Worm (Caenorhabditis elegans) whole organism, L4 larva: ENCODE data around the gene acs-7.

ENCODE experiments used
- D1046.2 ChIP-seq: fragments of 200-800 bp; sonication (Bioruptor generic); IDR thresholded peaks from 2 replicates; pipeline ENCODE4 v1.3.6; 2022; ENCODE audit warnings: missing genetic modification characterization, missing compliant biosample characterization
- F37D6.2 ChIP-seq: sonication (generic microtip); optimal IDR thresholded peaks from 2 replicates; lab custom pipeline; 2016; ENCODE audit warnings: mild to moderate bottlenecking, missing genetic modification characterization, missing compliant biosample characterization
- F44E2.7 ChIP-seq: fragments of 200-800 bp; sonication (Bioruptor generic); IDR thresholded peaks from 2 replicates; pipeline ENCODE4 v2.1.2; 2022; ENCODE audit warnings: missing genetic modification characterization, missing compliant biosample characterization
- F49E8.2 ChIP-seq: sonication (generic microtip); optimal IDR thresholded peaks from 2 replicates; lab custom pipeline; 2016; ENCODE audit warnings: missing compliant biosample characterization, mild to moderate bottlenecking, missing genetic modification characterization, borderline replicate concordance
- R02D3.7 ChIP-seq: fragments of 150-350 bp; sonication (generic microtip); optimal IDR thresholded peaks from 3 replicates; lab custom pipeline; 2014; ENCODE audit warnings: missing biosample characterization, missing genetic modification characterization
- Y5F2A.4 ChIP-seq: fragments of 200-800 bp; sonication (Bioruptor generic); optimal IDR thresholded peaks from 2 replicates; lab custom pipeline; 2018; ENCODE audit warnings: mild to moderate bottlenecking, missing genetic modification characterization, missing compliant biosample characterization
- Y75B8A.6 ChIP-seq: fragments of 200-800 bp; sonication (Bioruptor generic); IDR thresholded peaks from 2 replicates; pipeline ENCODE4 v1.3.6; 2022; ENCODE audit warnings: missing genetic modification reagents, missing genetic modification characterization, missing compliant biosample characterization
- aha-1 ChIP-seq: fragments of 150-350 bp; peaks from one replicate; lab custom pipeline; 2014; ENCODE audit warnings: missing biosample characterization, missing genetic modification characterization
- aly-2 ChIP-seq: sonication (generic microtip); optimal IDR thresholded peaks from 2 replicates; lab custom pipeline; 2018; ENCODE audit warnings: missing biosample characterization, missing genetic modification characterization
- ama-1 ChIP-seq: fragments of 150-350 bp; optimal IDR thresholded peaks from 2 replicates; lab custom pipeline; 2014; ENCODE audit warnings: inconsistent platforms, mixed read lengths
- arid-1 ChIP-seq: fragments of 200-800 bp; sonication (Bioruptor generic); conservative IDR thresholded peaks from 2 replicates; pipeline ENCODE4 v1.3.6; 2022; ENCODE audit warnings: missing genetic modification reagents, missing genetic modification characterization, missing compliant biosample characterization
- attf-4 ChIP-seq: sonication (generic microtip); optimal IDR thresholded peaks from 3 replicates; lab custom pipeline; 2017; ENCODE audit warnings: missing biosample characterization, missing genetic modification characterization
- ceh-20 ChIP-seq: fragments of 200-800 bp; sonication (Bioruptor generic); IDR thresholded peaks from 2 replicates; pipeline ENCODE4 v1.3.6; 2022; ENCODE audit warnings: missing genetic modification reagents, missing genetic modification characterization, missing compliant biosample characterization
- ceh-28 ChIP-seq: fragments of 150-350 bp; optimal IDR thresholded peaks from 2 replicates; lab custom pipeline; 2014; ENCODE audit warnings: missing biosample characterization, missing genetic modification reagents, missing genetic modification characterization
- ceh-32 ChIP-seq: sonication (generic microtip); optimal IDR thresholded peaks from 2 replicates; lab custom pipeline; 2016; ENCODE audit warnings: mild to moderate bottlenecking, missing genetic modification characterization, missing compliant biosample characterization; ENCODE audit not compliant: poor library complexity
- ceh-44 ChIP-seq: fragments of 200-800 bp; sonication (Bioruptor generic); IDR thresholded peaks from 2 replicates; pipeline ENCODE4 v1.3.6; 2022; ENCODE audit warnings: missing genetic modification reagents, missing genetic modification characterization, missing compliant biosample characterization
- ceh-62 ChIP-seq: sonication (generic microtip); optimal IDR thresholded peaks from 2 replicates; lab custom pipeline; 2017; ENCODE audit warnings: missing biosample characterization, missing genetic modification characterization
- ceh-82 ChIP-seq: sonication (generic microtip); optimal IDR thresholded peaks from 2 replicates; lab custom pipeline; 2017; ENCODE audit warnings: missing biosample characterization, missing genetic modification characterization
- cey-2 ChIP-seq: sonication (generic microtip); optimal IDR thresholded peaks from 3 replicates; lab custom pipeline; 2017; ENCODE audit warnings: missing genetic modification characterization, mild to moderate bottlenecking, missing compliant biosample characterization, antibody characterized with exemption, borderline replicate concordance; ENCODE audit not compliant: insufficient read depth
- ctbp-1 ChIP-seq: fragments of 200-800 bp; sonication (Bioruptor generic); IDR thresholded peaks from 2 replicates; pipeline ENCODE4 v1.3.6; 2022; ENCODE audit warnings: missing genetic modification reagents, missing genetic modification characterization, missing compliant biosample characterization
- daf-16 ChIP-seq, 3 experiments: sonication (generic microtip); optimal IDR thresholded peaks; 2 replicates each; lab custom pipeline; 2016 to 2017; ENCODE audit warnings: missing genetic modification characterization in 3 of 3, missing genetic modification reagents in 3 of 3, mild to moderate bottlenecking in 2 of 3, missing compliant biosample characterization in 2 of 3, missing biosample characterization in 1 of 3, moderate library complexity in 1 of 3
- dmd-6 ChIP-seq: fragments of 200-800 bp; sonication (Bioruptor generic); IDR thresholded peaks from 2 replicates; pipeline ENCODE4 v1.3.6; 2022; ENCODE audit warnings: missing genetic modification reagents, missing genetic modification characterization, missing compliant biosample characterization
- dmd-9 ChIP-seq: fragments of 200-800 bp; sonication (Bioruptor generic); IDR thresholded peaks from 2 replicates; pipeline ENCODE4 v1.3.6; 2022; ENCODE audit warnings: missing genetic modification reagents, missing genetic modification characterization, missing compliant biosample characterization
- dpl-1 ChIP-seq: fragments of 150-350 bp; optimal IDR thresholded peaks from 2 replicates; lab custom pipeline; 2014; ENCODE audit warnings: missing biosample characterization, missing genetic modification reagents, missing genetic modification characterization
- dve-1 ChIP-seq: sonication (generic microtip); optimal IDR thresholded peaks from 2 replicates; lab custom pipeline; 2017; ENCODE audit warnings: antibody characterized with exemption, mild to moderate bottlenecking, missing genetic modification characterization, missing compliant biosample characterization; ENCODE audit not compliant: insufficient read depth
- fkh-10 ChIP-seq: fragments of 150-350 bp; optimal IDR thresholded peaks from 2 replicates; lab custom pipeline; 2014; ENCODE audit warnings: missing biosample characterization, missing genetic modification reagents, missing genetic modification characterization
- fos-1 ChIP-seq: fragments of 150-350 bp; optimal IDR thresholded peaks from 2 replicates; lab custom pipeline; 2014; ENCODE audit warnings: missing biosample characterization, missing genetic modification characterization
- hlh-11 ChIP-seq: fragments of 200-800 bp; sonication (Bioruptor generic); optimal IDR thresholded peaks from 2 replicates; lab custom pipeline; 2018; ENCODE audit warnings: mild to moderate bottlenecking, missing genetic modification characterization, missing compliant biosample characterization
- lim-7 ChIP-seq: fragments of 200-800 bp; sonication (Bioruptor generic); IDR thresholded peaks from 2 replicates; pipeline ENCODE4 v1.3.6; 2022; ENCODE audit warnings: missing genetic modification characterization, missing compliant biosample characterization
- lin-29 ChIP-seq: fragments of 200-800 bp; sonication (Bioruptor generic); IDR thresholded peaks from 2 replicates; pipeline ENCODE4 v1.3.6; 2022; ENCODE audit warnings: missing genetic modification reagents, missing genetic modification characterization, missing compliant biosample characterization
- lin-38 ChIP-seq: fragments of 200-800 bp; sonication (Bioruptor generic); IDR thresholded peaks from 2 replicates; pipeline ENCODE4 v1.3.6; 2022; ENCODE audit warnings: missing genetic modification reagents, missing genetic modification characterization, missing compliant biosample characterization
- lin-39 ChIP-seq: fragments of 150-350 bp; optimal IDR thresholded peaks from 2 replicates; lab custom pipeline; 2014; ENCODE audit warnings: missing biosample characterization, missing genetic modification reagents, missing genetic modification characterization
- lsy-2 ChIP-seq, 2 experiments: fragments of 150-350 bp in 1 of 2; sonication (generic microtip) in 1 of 2; optimal IDR thresholded peaks; 2 replicates each; lab custom pipeline; 2014 to 2017; ENCODE audit warnings: missing biosample characterization in 2 of 2, missing genetic modification characterization in 2 of 2
- mdl-1 ChIP-seq, 2 experiments: fragments of 150-350 bp in 1 of 2; sonication (generic microtip) in 1 of 2; optimal IDR thresholded peaks; 2 replicates each; lab custom pipeline; 2014 to 2017; ENCODE audit warnings: missing biosample characterization in 2 of 2, missing genetic modification characterization in 2 of 2
- mdt-29 ChIP-seq: fragments of 200-800 bp; sonication (Bioruptor generic); IDR thresholded peaks from 2 replicates; pipeline ENCODE4 v1.3.6; 2022; ENCODE audit warnings: missing genetic modification reagents, missing genetic modification characterization, missing compliant biosample characterization
- mes-2 ChIP-seq: sonication (generic microtip); optimal IDR thresholded peaks from 2 replicates; lab custom pipeline; 2016; ENCODE audit warnings: missing genotype, mild to moderate bottlenecking, missing genetic modification characterization, missing compliant biosample characterization; ENCODE audit not compliant: poor library complexity, severe bottlenecking
- nhr-10 ChIP-seq: fragments of 150-350 bp; optimal IDR thresholded peaks from 2 replicates; lab custom pipeline; 2014; ENCODE audit warnings: missing biosample characterization, missing genetic modification characterization
- nhr-237 ChIP-seq: sonication (generic microtip); optimal IDR thresholded peaks from 2 replicates; lab custom pipeline; 2017; ENCODE audit warnings: missing biosample characterization, missing genetic modification characterization
- nhr-25 ChIP-seq: sonication (generic microtip); optimal IDR thresholded peaks from 2 replicates; lab custom pipeline; 2017; ENCODE audit warnings: missing genetic modification characterization, mild to moderate bottlenecking, missing compliant biosample characterization, antibody characterized with exemption, moderate library complexity, borderline replicate concordance; ENCODE audit not compliant: insufficient read depth
- pha-4 ChIP-seq, 2 experiments: fragments of 150-350 bp in 1 of 2; fragments of 200-800 bp in 1 of 2; sonication (Bioruptor generic) in 1 of 2; IDR thresholded peaks in 1 of 2; optimal IDR thresholded peaks in 1 of 2; 2 replicates each; pipeline versions ENCODE4 v1.3.6 to Lab custom; 2014 to 2022; ENCODE audit warnings: missing genetic modification characterization in 2 of 2, missing genetic modification reagents in 2 of 2, missing biosample characterization in 1 of 2, missing compliant biosample characterization in 1 of 2
- rbr-2 ChIP-seq: sonication (generic microtip); optimal IDR thresholded peaks from 2 replicates; lab custom pipeline; 2016; ENCODE audit warnings: missing genotype, missing genetic modification characterization, missing compliant biosample characterization
- spr-1 ChIP-seq: sonication (generic microtip); optimal IDR thresholded peaks from 2 replicates; lab custom pipeline; 2016; ENCODE audit warnings: mild to moderate bottlenecking, missing genetic modification characterization, missing compliant biosample characterization
- spr-3 ChIP-seq: fragments of 200-800 bp; sonication (Bioruptor generic); optimal IDR thresholded peaks from 2 replicates; lab custom pipeline; 2018; ENCODE audit warnings: mild to moderate bottlenecking, missing genetic modification characterization, missing compliant biosample characterization
- unc-130 ChIP-seq: sonication (generic microtip); optimal IDR thresholded peaks from 2 replicates; lab custom pipeline; 2016; ENCODE audit warnings: missing genetic modification reagents, missing genetic modification characterization, missing compliant biosample characterization
- unc-62 ChIP-seq, 3 experiments: fragments of 150-350 bp in 1 of 3; sonication (generic microtip); optimal IDR thresholded peaks in 2 of 3; peaks in 1 of 3; 1 replicate in 1 of 3; 2 replicates in 2 of 3; lab custom pipeline; 2014 to 2017; ENCODE audit warnings: missing biosample characterization in 3 of 3, missing genetic modification characterization in 3 of 3, missing genetic modification reagents in 3 of 3, missing genotype in 1 of 3
- zfp-3 ChIP-seq: fragments of 200-800 bp; sonication (Bioruptor generic); conservative IDR thresholded peaks from 2 replicates; pipeline ENCODE4 v1.3.6; 2022; ENCODE audit warnings: missing genetic modification reagents, missing genetic modification characterization, missing compliant biosample characterization
- zip-11 ChIP-seq: fragments of 200-800 bp; sonication (Bioruptor generic); IDR thresholded peaks from 2 replicates; pipeline ENCODE4 v1.3.6; 2022; ENCODE audit warnings: missing genetic modification characterization, missing compliant biosample characterization
- ztf-7 ChIP-seq: fragments of 150-350 bp; optimal IDR thresholded peaks from 2 replicates; lab custom pipeline; 2014; ENCODE audit warnings: missing biosample characterization, missing genetic modification characterization

acs-7 gene

ce11 chrII:9273984-9274383 lies 17.8 kb upstream of the acs-7 start (continued):
- TF ChIP-seq ceh-62 (tag; lab: Kevin White, UChicago): no peak
- TF ChIP-seq lin-39: no peak
- no peak for TF ChIP-seq zip-11 (GFP tag; lab: Robert Waterston, UW)
- TF ChIP-seq Y5F2A.4 (GFP tag; lab: Kevin White, UChicago): no peak
- TF ChIP-seq ceh-82 (tag; lab: Kevin White, UChicago): no peak
- TF ChIP-seq unc-62 (GFP tag; optimal IDR thresholded peaks at IDR 0.05 in 1 of 2; lab: Kevin White, UChicago): peak in 1 of 2 experiments; percentile 99
- TF ChIP-seq unc-62 (tag; optimal IDR thresholded peaks at IDR 0.05; lab: Kevin White, UChicago): no peak
- TF ChIP-seq Y75B8A.6 (GFP tag; lab: Robert Waterston, UW): no peak
- no peak for TF ChIP-seq unc-130 (GFP tag; lab: Kevin White, UChicago)
- TF ChIP-seq zfp-3 (GFP tag; lab: Robert Waterston, UW): peak; percentile 53; the same call in 1 of the 2 replicates
- peak; percentile 30 for TF ChIP-seq spr-3 (GFP tag; lab: Kevin White, UChicago)
- TF ChIP-seq mdl-1 (tag; optimal IDR thresholded peaks at IDR 0.05; lab: Kevin White, UChicago): peak; percentile 50 to 91
- no peak for TF ChIP-seq nhr-237 (tag; lab: Kevin White, UChicago)
- peak; percentile 50 for TF ChIP-seq dpl-1 (GFP tag; lab: Kevin White, UChicago)
- peak; percentile 77 for TF ChIP-seq rbr-2 (tag; lab: Kevin White, UChicago)
- peak; percentile 19 for TF ChIP-seq ceh-28 (tag; lab: Kevin White, UChicago)
- no peak for TF ChIP-seq aly-2 (tag; lab: Kevin White, UChicago)
- no peak for TF ChIP-seq R02D3.7 (tag; lab: Kevin White, UChicago)
- peak; percentile 67 to 86 for TF ChIP-seq lsy-2 (tag; optimal IDR thresholded peaks at IDR 0.05; lab: Kevin White, UChicago)
- TF ChIP-seq ama-1 (lab: Kevin White, UChicago): peak; percentile 30
- TF ChIP-seq spr-1 (tag; lab: Kevin White, UChicago): peak; percentile 65
- TF ChIP-seq ctbp-1: peak; percentile 55; the same call in 1 of the 2 replicates
- peak; percentile 76 for TF ChIP-seq nhr-25 (tag; lab: Kevin White, UChicago)
- no peak for TF ChIP-seq fos-1 (tag; lab: Kevin White, UChicago)
- peak; percentile 92 for TF ChIP-seq dmd-6 (GFP tag; lab: Robert Waterston, UW)
- 0 out of 2 replicates have a peak, but pooled peaks have one; percentile 35 for TF ChIP-seq D1046.2 (GFP tag; lab: Robert Waterston, UW)
- TF ChIP-seq lin-29 (GFP tag; lab: Robert Waterston, UW): no peak
- peak; percentile 85; the same call in 1 of the 2 replicates for TF ChIP-seq ceh-20 (GFP tag; lab: Robert Waterston, UW)
- no peak for TF ChIP-seq attf-4 (tag; lab: Kevin White, UChicago)
- TF ChIP-seq mdt-29 (GFP tag; lab: Robert Waterston, UW): peak; percentile 60; the same call in 1 of the 2 replicates
- no peak for TF ChIP-seq ztf-7 (tag; lab: Kevin White, UChicago)
- peak; percentile 78 for TF ChIP-seq aha-1
- peak; percentile 2 to 45 for TF ChIP-seq daf-16 (GFP tag; optimal IDR thresholded peaks at IDR 0.05; lab: Kevin White, UChicago)
- peak; percentile 70 for TF ChIP-seq daf-16 (tag; optimal IDR thresholded peaks at IDR 0.05; lab: Kevin White, UChicago)
- TF ChIP-seq ceh-44 (GFP tag; lab: Robert Waterston, UW): no peak
- no peak for TF ChIP-seq F49E8.2 (tag; lab: Kevin White, UChicago)
- TF ChIP-seq nhr-10: no peak
- TF ChIP-seq pha-4 (GFP tag; IDR thresholded peaks at IDR 0.05; lab: Robert Waterston, UW): peak; percentile 72
- peak; percentile 55 for TF ChIP-seq pha-4 (tag; optimal IDR thresholded peaks at IDR 0.05; lab: Kevin White, UChicago)
- TF ChIP-seq ceh-32: no peak
- TF ChIP-seq mes-2: peak; percentile 82
- TF ChIP-seq cey-2 (tag; lab: Kevin White, UChicago): no peak
- peak; percentile 99 for TF ChIP-seq hlh-11 (tag; lab: Kevin White, UChicago)
- peak; percentile 29 for TF ChIP-seq F37D6.2 (tag; lab: Kevin White, UChicago)
- no peak for TF ChIP-seq lim-7
- TF ChIP-seq F44E2.7 (GFP tag; lab: Robert Waterston, UW): no peak
- TF ChIP-seq fkh-10 (GFP tag; lab: Kevin White, UChicago): peak; percentile 60
- TF ChIP-seq arid-1 (GFP tag; lab: Robert Waterston, UW): peak; percentile 55; the same call in 1 of the 2 replicates
- TF ChIP-seq dve-1 (tag; lab: Kevin White, UChicago): peak; percentile 62
- TF ChIP-seq dmd-9 (GFP tag; lab: Robert Waterston, UW): no peak
- TF ChIP-seq lin-38: peak; percentile 44; the same call in 1 of the 2 replicates
